Worm (Caenorhabditis elegans) whole organism, L2 larva: Measurements from ENCODE around the gene C15F1.1.

Experiments
- F13H6.1 ChIP-seq: sonication (generic microtip); optimal IDR thresholded peaks from 2 replicates; lab custom pipeline; 2016; ENCODE audit warnings: missing genetic modification characterization, missing compliant biosample characterization
- R02D3.7 ChIP-seq: fragments of 150-350 bp; optimal IDR thresholded peaks from 2 replicates; lab custom pipeline; 2014; ENCODE audit warnings: missing biosample characterization, missing genetic modification characterization
- Y55F3AM.14 ChIP-seq: fragments of 200-800 bp; sonication (Bioruptor generic); optimal IDR thresholded peaks from 2 replicates; lab custom pipeline; 2018; ENCODE audit warnings: mild to moderate bottlenecking, missing genetic modification characterization, missing compliant biosample characterization
- blmp-1 ChIP-seq: sonication (generic microtip); optimal IDR thresholded peaks from 2 replicates; lab custom pipeline; 2017; ENCODE audit warnings: missing genetic modification characterization, mild to moderate bottlenecking, missing compliant biosample characterization, antibody characterized with exemption, moderate library complexity; ENCODE audit not compliant: insufficient read depth
- crh-2 ChIP-seq: sonication (generic microtip); optimal IDR thresholded peaks from 2 replicates; lab custom pipeline; 2017; ENCODE audit warnings: missing biosample characterization, missing genetic modification characterization
- elt-1 ChIP-seq: fragments of 150-350 bp; optimal IDR thresholded peaks from 2 replicates; lab custom pipeline; 2014; ENCODE audit warnings: missing biosample characterization, missing genetic modification characterization
- elt-3 ChIP-seq: sonication (generic microtip); optimal IDR thresholded peaks from 2 replicates; lab custom pipeline; 2017; ENCODE audit warnings: missing biosample characterization, missing genetic modification characterization
- fos-1 ChIP-seq: fragments of 150-350 bp; optimal IDR thresholded peaks from 2 replicates; lab custom pipeline; 2014; ENCODE audit warnings: missing biosample characterization, missing genetic modification characterization
- gmeb-1 ChIP-seq: fragments of 150-350 bp; optimal IDR thresholded peaks from 2 replicates; lab custom pipeline; 2014; ENCODE audit warnings: missing biosample characterization, missing genetic modification characterization
- lin-11 ChIP-seq: fragments of 150-350 bp; sonication (generic microtip); optimal IDR thresholded peaks from 2 replicates; lab custom pipeline; 2014; ENCODE audit warnings: missing biosample characterization, missing genetic modification characterization, inconsistent platforms, mixed read lengths
- lin-13 ChIP-seq: fragments of 150-350 bp; optimal IDR thresholded peaks from 2 replicates; lab custom pipeline; 2014; ENCODE audit warnings: missing biosample characterization, missing genetic modification reagents, missing genetic modification characterization
- lin-39 ChIP-seq: fragments of 150-350 bp; optimal IDR thresholded peaks from 2 replicates; lab custom pipeline; 2014; ENCODE audit warnings: missing biosample characterization, missing genetic modification reagents, missing genetic modification characterization
- nhr-10 ChIP-seq: sonication (generic microtip); optimal IDR thresholded peaks from 2 replicates; lab custom pipeline; 2017; ENCODE audit warnings: missing biosample characterization, missing genetic modification characterization
- nhr-11 ChIP-seq: fragments of 150-350 bp; optimal IDR thresholded peaks from 2 replicates; lab custom pipeline; 2014; ENCODE audit warnings: missing biosample characterization, missing genetic modification characterization
- nhr-129 ChIP-seq: fragments of 150-350 bp; optimal IDR thresholded peaks from 2 replicates; lab custom pipeline; 2014; ENCODE audit warnings: missing biosample characterization, missing genetic modification characterization
- nhr-23 ChIP-seq: fragments of 150-350 bp; optimal IDR thresholded peaks from 2 replicates; lab custom pipeline; 2014; ENCODE audit warnings: missing biosample characterization, missing genetic modification reagents, missing genetic modification characterization
- peb-1 ChIP-seq: fragments of 150-350 bp; optimal IDR thresholded peaks from 2 replicates; lab custom pipeline; 2014; ENCODE audit warnings: missing biosample characterization, missing genetic modification characterization
- sem-4 ChIP-seq: fragments of 150-350 bp; optimal IDR thresholded peaks from 2 replicates; lab custom pipeline; 2014; ENCODE audit warnings: missing biosample characterization, missing genetic modification reagents, missing genetic modification characterization
- sma-9 ChIP-seq, 2 experiments: fragments of 150-350 bp in 1 of 2; sonication (generic microtip) in 1 of 2; optimal IDR thresholded peaks; 2 replicates each; lab custom pipeline; 2014 to 2016; ENCODE audit warnings: missing genetic modification characterization in 2 of 2, mild to moderate bottlenecking in 1 of 2, missing biosample characterization in 1 of 2, missing compliant biosample characterization in 1 of 2, missing genetic modification reagents in 1 of 2, moderate library complexity in 1 of 2
- unc-55 ChIP-seq: fragments of 150-350 bp; sonication (generic microtip); optimal IDR thresholded peaks from 3 replicates; lab custom pipeline; 2014; ENCODE audit warnings: missing biosample characterization, missing genetic modification reagents, missing genetic modification characterization
- zag-1 ChIP-seq: fragments of 150-350 bp; optimal IDR thresholded peaks from 2 replicates; lab custom pipeline; 2014; ENCODE audit warnings: missing biosample characterization, missing genetic modification characterization

C15F1.1 gene

ce11 chrII:7029524-7029923 is 39.8 kb downstream of the C15F1.1 start:
- no peak for TF ChIP-seq crh-2
- no peak for TF ChIP-seq Y55F3AM.14 (GFP tag; lab: Kevin White, UChicago)
- TF ChIP-seq elt-3 (tag; lab: Kevin White, UChicago): no peak
- TF ChIP-seq lin-13 (GFP tag; lab: Kevin White, UChicago): no peak
- no peak for TF ChIP-seq blmp-1 (tag; lab: Kevin White, UChicago)
- no peak for TF ChIP-seq sma-9 (GFP tag; optimal IDR thresholded peaks at IDR 0.05; lab: Kevin White, UChicago)
- no peak for TF ChIP-seq sma-9 (tag; optimal IDR thresholded peaks at IDR 0.05; lab: Kevin White, UChicago)
- no peak for TF ChIP-seq fos-1 (tag; lab: Kevin White, UChicago)
- TF ChIP-seq zag-1 (tag; lab: Kevin White, UChicago): no peak

DNA sequence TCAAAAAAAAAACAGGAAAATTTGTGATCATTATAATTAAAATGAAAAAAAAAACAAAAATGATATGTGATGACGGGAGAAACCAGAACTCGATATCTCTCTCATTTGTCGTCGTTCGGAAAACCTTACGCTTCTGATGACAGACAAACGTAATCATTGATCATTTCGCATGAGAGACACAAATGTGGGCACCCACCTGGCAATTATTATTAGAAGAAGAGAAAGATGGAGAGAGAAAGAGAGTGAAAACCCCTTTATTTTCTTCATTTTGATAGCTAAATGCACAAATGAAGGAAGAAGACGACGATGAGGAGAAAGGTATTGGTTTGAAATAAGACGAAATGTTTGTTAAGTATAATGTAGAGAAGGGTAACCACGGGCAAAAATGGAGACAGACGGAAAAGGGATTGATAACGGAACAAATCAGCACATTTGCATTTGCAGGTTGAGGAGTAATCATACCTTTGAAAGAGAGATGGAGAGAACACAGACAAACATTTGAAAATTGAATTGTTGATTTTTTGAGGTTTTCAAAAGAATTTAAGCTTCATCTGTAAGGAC is 41.5 kb downstream of the C15F1.1 start:
- TF ChIP-seq nhr-10 (tag; lab: Kevin White, UChicago) (no peak), sma-9 (GFP tag; optimal IDR thresholded peaks at IDR 0.05; lab: Kevin White, UChicago) (no peak), sma-9 (tag; optimal IDR thresholded peaks at IDR 0.05; lab: Kevin White, UChicago) (no peak), unc-55 (no peak), crh-2 (peak; percentile 27), nhr-129 (tag; lab: Kevin White, UChicago) (no peak), gmeb-1 (tag; lab: Kevin White, UChicago) (peak; percentile 2), peb-1 (tag; lab: Kevin White, UChicago) (no peak), fos-1 (tag; lab: Kevin White, UChicago) (peak; percentile 35), lin-39 (no peak), sem-4 (tag; lab: Kevin White, UChicago) (no peak)

- TF ChIP-seq zag-1 (tag; lab: Kevin White, UChicago): no peak
- TF ChIP-seq R02D3.7 (tag; lab: Kevin White, UChicago): no peak
- no peak for TF ChIP-seq nhr-11 (tag; lab: Kevin White, UChicago)
- no peak for TF ChIP-seq lin-11
- no peak for TF ChIP-seq blmp-1 (tag; lab: Kevin White, UChicago)
- no peak for TF ChIP-seq lin-13 (GFP tag; lab: Kevin White, UChicago)
- no peak for TF ChIP-seq fos-1 (tag; lab: Kevin White, UChicago)
- TF ChIP-seq F13H6.1 (tag; lab: Kevin White, UChicago): no peak
- TF ChIP-seq nhr-129 (tag; lab: Kevin White, UChicago): no peak
- TF ChIP-seq nhr-23 (tag; lab: Kevin White, UChicago): no peak
- no peak for TF ChIP-seq crh-2
- TF ChIP-seq elt-1 (tag; lab: Kevin White, UChicago): no peak
These were observed 48.1 kb downstream of the C15F1.1 start, which contains the start of gene cin-4 for ce11 chrII:7037659-7038342. Gene cin-4, plus strand, starts transcription at chrII:7038292.
